Fruit fly (Drosophila melanogaster): Measurements from ENCODE around the gene CG42831.

The CG42831 gene

dm6 chr3L:10810539-10811443 lies 3.8 kb upstream of the CG42831 start:
- no peak for TF ChIP-seq eg (GFP tag; IDR thresholded peaks at IDR 0.05)
- TF ChIP-seq achi (GFP tag; optimal IDR thresholded peaks at IDR 0.05), result peak; percentile 42
- TF ChIP-seq esn (GFP tag; optimal IDR thresholded peaks at IDR 0.05), result peak; percentile 52
- peak; percentile 52 for TF ChIP-seq OdsH (GFP tag; optimal IDR thresholded peaks at IDR 0.05)
- TF ChIP-seq Eip78C (GFP tag), result peak; percentile 81
- no peak for TF ChIP-seq Blimp-1 (GFP tag; optimal IDR thresholded peaks at IDR 0.05)
- peak; percentile 9 for TF ChIP-seq CG16779 (tag; optimal IDR thresholded peaks at IDR 0.05)
- peak in 1 of 2 experiments; percentile 2 for TF ChIP-seq salr (GFP tag; optimal IDR thresholded peaks at IDR 0.05)
- TF ChIP-seq CG11902 (GFP tag; optimal IDR thresholded peaks at IDR 0.05), result no peak
- TF ChIP-seq CG6854 (GFP tag; optimal IDR thresholded peaks at IDR 0.05), result no peak
- peak; percentile 45 for TF ChIP-seq CG8632 (GFP tag; optimal IDR thresholded peaks at IDR 0.05)
- no peak for TF ChIP-seq cyc (GFP tag; optimal IDR thresholded peaks at IDR 0.05)
- TF ChIP-seq CG1621 (tag; optimal IDR thresholded peaks at IDR 0.05), result no peak
- TF ChIP-seq dsx (GFP tag; optimal IDR thresholded peaks at IDR 0.05; ENCODE audit: poor library complexity, severe bottlenecking), result peak; percentile 44
- TF ChIP-seq CG7368 (GFP tag; optimal IDR thresholded peaks at IDR 0.05), result peak; percentile 6
- no peak for TF ChIP-seq Gug (GFP tag; IDR thresholded peaks at IDR 0.05)
- no peak for TF ChIP-seq Sox15 (GFP tag; optimal IDR thresholded peaks at IDR 0.05)
- TF ChIP-seq spab (GFP tag; optimal IDR thresholded peaks at IDR 0.05), result peak; percentile 30
- peak; percentile 8 for TF ChIP-seq topi (GFP tag; optimal IDR thresholded peaks at IDR 0.05)
- peak; percentile 50 for TF ChIP-seq CG3032 (tag; optimal IDR thresholded peaks at IDR 0.05)
- peak; percentile 2 for TF ChIP-seq Hr39 (GFP tag; optimal IDR thresholded peaks at IDR 0.05)
- no peak; the same call in 1 of the 2 replicates for TF ChIP-seq CG11294 (GFP tag; IDR thresholded peaks at IDR 0.05)
- no peak for TF ChIP-seq fkh (GFP tag; optimal IDR thresholded peaks at IDR 0.05)
- TF ChIP-seq Hr38 (GFP tag; optimal IDR thresholded peaks at IDR 0.05), result no peak
- TF ChIP-seq Sox102F (GFP tag; optimal IDR thresholded peaks at IDR 0.05), result no peak
- peak; percentile 41 for TF ChIP-seq CG6792 (GFP tag; optimal IDR thresholded peaks at IDR 0.05)
- TF ChIP-seq vri (GFP tag; optimal IDR thresholded peaks at IDR 0.05), result no peak
- TF ChIP-seq CG10669 (GFP tag; optimal IDR thresholded peaks at IDR 0.05), result peak; percentile 30
- peak; percentile 63 for TF ChIP-seq Ets96B (tag; optimal IDR thresholded peaks at IDR 0.05)
- TF ChIP-seq fd85E (GFP tag; optimal IDR thresholded peaks at IDR 0.05), result no peak
- no peak for TF ChIP-seq Lpt (GFP tag; optimal IDR thresholded peaks at IDR 0.05)
- TF ChIP-seq ss (GFP tag; optimal IDR thresholded peaks at IDR 0.05), result peak in 1 of 2 experiments; percentile 50
- peak; percentile 42 for TF ChIP-seq Hr4 (GFP tag; optimal IDR thresholded peaks at IDR 0.05)
- peak; percentile 7 for TF ChIP-seq CG6808 (GFP tag; optimal IDR thresholded peaks at IDR 0.05)
- TF ChIP-seq dac (GFP tag; optimal IDR thresholded peaks at IDR 0.05), result no peak
- no peak for TF ChIP-seq CG8319 (GFP tag; optimal IDR thresholded peaks at IDR 0.05)
- TF ChIP-seq lz (GFP tag; optimal IDR thresholded peaks at IDR 0.05), result peak; percentile 26
- peak; percentile 0 for TF ChIP-seq CG31627 (GFP tag; optimal IDR thresholded peaks at IDR 0.05)
- peak; percentile 48 for TF ChIP-seq CG32006 (GFP tag; optimal IDR thresholded peaks at IDR 0.05)
- peak; percentile 48 for TF ChIP-seq Smox (GFP tag; optimal IDR thresholded peaks at IDR 0.05)
- peak; percentile 2 for TF ChIP-seq fd59A (GFP tag; optimal IDR thresholded peaks at IDR 0.05)
- TF ChIP-seq CG34406 (GFP tag; optimal IDR thresholded peaks at IDR 0.05), result no peak
- peak; percentile 38 for TF ChIP-seq Eip75B (GFP tag; optimal IDR thresholded peaks at IDR 0.05)
- TF ChIP-seq CG6163 (GFP tag; IDR thresholded peaks at IDR 0.05), result no peak
- TF ChIP-seq CG10631 (GFP tag; optimal IDR thresholded peaks at IDR 0.05), result peak; percentile 40
- peak; percentile 41; the same call in 2 of the 3 replicates for TF ChIP-seq CG8119 (GFP tag; IDR thresholded peaks at IDR 0.05)
- no peak for TF ChIP-seq Ets21C (GFP tag; optimal IDR thresholded peaks at IDR 0.05)
- TF ChIP-seq pdm3 (GFP tag; optimal IDR thresholded peaks at IDR 0.05), result peak; percentile 45
- peak; percentile 47 for TF ChIP-seq acj6 (GFP tag; optimal IDR thresholded peaks at IDR 0.05)
- TF ChIP-seq CG4318 (GFP tag; optimal IDR thresholded peaks at IDR 0.05), result no peak

Data from whole organism, prepupa.